Worm (Caenorhabditis elegans): ENCODE results near the gene ins-35.
A peak's percentile ranks its signal among the peaks of the same experiment; 100 is the strongest.

ins-35 gene

DNA sequence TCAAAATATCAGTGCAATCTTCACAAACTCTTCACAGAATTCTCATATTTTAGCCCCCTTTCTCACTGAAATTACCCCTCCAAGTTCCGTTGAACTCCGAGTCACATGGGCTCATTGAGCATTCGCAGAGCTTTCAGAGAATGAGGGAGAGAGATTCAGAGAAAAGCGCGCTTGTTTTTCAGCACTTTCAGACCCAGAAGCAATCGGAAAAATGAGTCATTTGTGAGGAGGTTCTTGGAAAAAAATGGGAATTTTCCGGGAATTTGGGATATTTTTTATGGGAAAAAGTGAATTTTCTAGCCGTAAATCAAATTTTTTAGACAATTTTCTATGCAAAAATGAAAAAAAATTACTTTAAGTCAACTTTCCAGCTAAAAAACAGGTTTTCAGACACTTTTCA is 27.5 kb downstream of the ins-35 start:
- TF ChIP-seq nfya-1 (tag; optimal IDR thresholded peaks at IDR 0.05; ENCODE audit: insufficient read depth): peak; percentile 19
- no peak for TF ChIP-seq elt-3 (tag; optimal IDR thresholded peaks at IDR 0.05)
- TF ChIP-seq nhr-11 (tag; optimal IDR thresholded peaks at IDR 0.05): peak; percentile 49
- TF ChIP-seq fkh-10 (GFP tag; optimal IDR thresholded peaks at IDR 0.05): no peak

DNA sequence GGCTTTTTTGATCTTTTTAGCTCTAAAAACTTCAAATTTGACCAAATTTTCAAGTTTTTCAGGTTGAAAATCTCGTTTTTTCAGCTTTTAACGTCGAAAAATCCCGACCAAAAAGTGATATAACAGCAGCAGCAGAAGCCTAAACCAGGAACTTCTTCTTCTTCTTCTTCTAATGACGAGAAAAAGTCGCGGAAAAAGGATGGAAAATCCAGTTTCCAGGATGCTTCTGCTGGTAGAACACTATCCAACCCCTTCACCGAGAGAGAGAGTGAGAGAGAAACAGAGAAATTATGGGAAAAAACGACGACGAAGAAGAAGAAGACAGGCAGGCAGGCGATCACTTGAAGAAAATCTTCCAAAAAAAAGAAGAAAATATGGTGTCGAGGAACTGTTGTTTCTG is 31.5 kb downstream of the ins-35 start:
- no peak for TF ChIP-seq ztf-4 (tag; optimal IDR thresholded peaks at IDR 0.05)
- no peak for TF ChIP-seq egl-5 (tag; optimal IDR thresholded peaks at IDR 0.05)
- TF ChIP-seq egl-27 (tag; optimal IDR thresholded peaks at IDR 0.05): no peak
- TF ChIP-seq unc-62 (GFP tag; optimal IDR thresholded peaks at IDR 0.05): no peak
- TF ChIP-seq ZK546.5 (tag; optimal IDR thresholded peaks at IDR 0.05): no peak
- TF ChIP-seq unc-39 (tag; optimal IDR thresholded peaks at IDR 0.05): no peak
- TF ChIP-seq pqm-1 (tag; optimal IDR thresholded peaks at IDR 0.05): no peak
- no peak for TF ChIP-seq lsy-12 (tag; optimal IDR thresholded peaks at IDR 0.05)
- no peak for TF ChIP-seq elt-2 (tag; optimal IDR thresholded peaks at IDR 0.05)
- TF ChIP-seq lin-15B (tag; optimal IDR thresholded peaks at IDR 0.05): no peak
- TF ChIP-seq aly-2 (tag; optimal IDR thresholded peaks at IDR 0.05): no peak
- TF ChIP-seq fos-1 (tag; optimal IDR thresholded peaks at IDR 0.05): no peak
- TF ChIP-seq elt-3 (tag; optimal IDR thresholded peaks at IDR 0.05): no peak

DNA sequence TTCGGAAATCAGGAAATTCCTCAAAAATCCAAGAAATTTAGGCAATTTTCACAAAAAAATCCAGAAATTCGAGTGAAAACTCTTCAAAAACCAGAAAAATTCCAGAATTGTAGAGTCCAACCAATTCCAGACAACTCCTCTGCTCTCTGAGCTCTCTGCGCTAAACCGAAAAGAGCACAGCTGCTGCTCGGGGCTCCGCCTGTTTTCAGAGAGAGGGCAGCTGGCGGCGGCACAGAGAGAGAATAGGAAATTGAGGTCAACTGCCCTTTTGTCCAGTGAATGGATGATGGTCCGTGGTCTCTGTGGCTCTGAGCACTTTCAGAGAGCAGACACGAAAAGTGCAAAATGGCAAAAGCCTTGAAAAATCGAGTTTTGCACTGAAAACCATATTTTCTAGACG is 33.7 kb downstream of the ins-35 start:
- TF ChIP-seq unc-39 (tag; optimal IDR thresholded peaks at IDR 0.05) (no peak), R02D3.7 (tag; optimal IDR thresholded peaks at IDR 0.05) (no peak), nhr-43 (tag; optimal IDR thresholded peaks at IDR 0.05; ENCODE audit: poor library complexity, severe bottlenecking) (no peak), nhr-12 (tag; optimal IDR thresholded peaks at IDR 0.05) (no peak), ama-1 (optimal IDR thresholded peaks at IDR 0.05) (no peak), elt-2 (tag; optimal IDR thresholded peaks at IDR 0.05) (no peak), daf-12 (tag; optimal IDR thresholded peaks at IDR 0.05) (no peak)

DNA sequence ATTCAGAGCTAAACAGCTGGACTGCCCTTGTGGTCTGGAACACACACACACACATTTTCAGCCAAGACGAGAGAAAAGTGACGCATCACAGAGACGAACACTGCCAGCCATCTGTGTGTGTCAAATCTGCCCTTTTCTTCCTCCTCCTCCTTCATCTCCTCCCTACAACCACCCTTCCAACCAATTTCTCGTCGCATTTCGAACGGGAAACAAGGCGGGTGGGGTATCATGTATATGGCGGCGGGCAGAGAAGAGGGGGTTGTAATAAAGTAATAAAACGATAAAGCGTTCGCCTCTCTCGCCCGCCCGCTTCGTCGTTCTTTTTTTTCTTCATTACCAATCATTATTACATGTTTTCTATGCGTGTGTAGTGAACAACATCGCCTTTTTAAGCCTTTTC is 34.9 kb downstream of the ins-35 start:
- TF ChIP-seq pha-4 (tag; optimal IDR thresholded peaks at IDR 0.05): no peak
- peak; percentile 12 for TF ChIP-seq elt-2 (tag; optimal IDR thresholded peaks at IDR 0.05)

DNA sequence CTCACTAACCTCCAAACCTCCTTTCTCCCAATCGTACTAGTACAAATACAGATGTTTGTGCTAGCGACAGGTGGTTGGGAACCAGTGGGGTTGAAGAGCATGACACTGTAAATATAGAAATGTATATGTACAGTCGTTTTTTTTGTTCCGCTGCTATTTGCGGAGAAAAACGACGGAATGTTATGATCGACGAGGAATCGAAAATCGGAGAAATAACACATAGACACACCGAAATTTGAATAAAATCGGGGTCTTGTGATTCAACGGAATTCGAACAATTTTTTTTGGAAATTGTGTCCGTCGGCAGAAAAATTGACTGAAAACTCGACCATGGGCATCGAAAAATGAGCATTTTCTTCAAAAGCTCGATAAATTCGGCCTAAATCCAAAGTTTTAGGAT is 36.3 kb downstream of the ins-35 start, which contains the start of gene F53H2.3:
TSS of gene F53H2.3 (minus strand) at position 101 of the 400 bp plus-strand sequence.
- peak; percentile 35 for TF ChIP-seq pha-4 (tag; optimal IDR thresholded peaks at IDR 0.05)
- no peak for TF ChIP-seq unc-62 (GFP tag; optimal IDR thresholded peaks at IDR 0.05)

DNA sequence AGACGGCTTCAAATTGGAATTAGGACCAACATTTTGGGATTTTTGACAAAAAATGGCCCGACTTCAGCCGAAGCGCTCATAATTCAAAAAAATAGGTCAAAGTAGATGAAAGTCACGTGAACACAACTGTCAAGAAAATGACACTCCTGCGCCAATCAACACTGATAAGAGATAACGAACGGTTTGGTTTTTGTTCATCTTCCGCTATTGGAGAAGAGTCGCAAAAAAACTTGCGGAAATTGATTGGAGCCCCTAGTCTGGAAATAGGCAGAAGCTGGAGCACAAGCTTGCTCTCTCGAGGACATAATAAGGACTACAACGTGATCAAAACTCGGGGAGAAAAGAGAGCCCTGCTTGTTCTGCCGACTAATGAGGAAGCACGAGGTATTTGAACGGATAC is 36.9 kb downstream of the ins-35 start:
- TF ChIP-seq pqm-1 (tag; optimal IDR thresholded peaks at IDR 0.05): peak; percentile 52
- TF ChIP-seq nfya-1 (tag; optimal IDR thresholded peaks at IDR 0.05; ENCODE audit: insufficient read depth): no peak
- peak in 1 of 3 experiments; percentile 33 for TF ChIP-seq elt-3 (tag; optimal IDR thresholded peaks at IDR 0.05)
- TF ChIP-seq elt-2 (tag; optimal IDR thresholded peaks at IDR 0.05): peak; percentile 89
- TF ChIP-seq pha-4 (tag; optimal IDR thresholded peaks at IDR 0.05): peak; percentile 18
- TF ChIP-seq daf-12 (tag; optimal IDR thresholded peaks at IDR 0.05): no peak
- TF ChIP-seq jun-1 (tag; optimal IDR thresholded peaks at IDR 0.05): peak; percentile 41
- TF ChIP-seq nhr-77 (tag; optimal IDR thresholded peaks at IDR 0.05): no peak
- no peak for TF ChIP-seq sea-2 (GFP tag; optimal IDR thresholded peaks at IDR 0.05)
- TF ChIP-seq tbx-2 (tag; optimal IDR thresholded peaks at IDR 0.05): no peak
- no peak for TF ChIP-seq egl-27 (tag; optimal IDR thresholded peaks at IDR 0.05)
- TF ChIP-seq nhr-11 (tag; optimal IDR thresholded peaks at IDR 0.05): no peak
- TF ChIP-seq nhr-43 (tag; optimal IDR thresholded peaks at IDR 0.05; ENCODE audit: poor library complexity, severe bottlenecking): no peak
- TF ChIP-seq mdl-1 (tag; optimal IDR thresholded peaks at IDR 0.05): no peak
- TF ChIP-seq ceh-28 (tag; optimal IDR thresholded peaks at IDR 0.05): no peak
- TF ChIP-seq nhr-23 (tag; optimal IDR thresholded peaks at IDR 0.05): peak; percentile 57

DNA sequence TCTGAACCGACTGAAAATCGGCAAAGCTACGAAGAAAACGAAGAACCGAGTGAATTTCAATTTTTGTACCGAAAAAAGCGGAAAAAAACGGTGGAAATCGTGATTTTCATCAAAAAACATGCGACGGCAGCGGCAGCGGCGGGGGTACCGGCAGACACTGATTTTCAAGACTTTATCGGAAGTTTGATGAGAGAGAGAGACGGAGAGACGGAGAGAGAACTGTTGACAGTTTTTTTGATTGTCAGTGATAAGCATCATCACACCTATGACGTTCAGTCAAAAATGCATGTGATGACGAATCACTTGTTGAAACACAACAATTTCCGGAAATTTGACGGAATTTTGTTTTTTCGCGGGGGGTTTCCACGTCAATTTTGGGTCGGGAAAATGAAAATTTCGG is 38.1 kb downstream of the ins-35 start:
- peak; percentile 41 for TF ChIP-seq pha-4 (tag; optimal IDR thresholded peaks at IDR 0.05)
- no peak for TF ChIP-seq daf-12 (tag; optimal IDR thresholded peaks at IDR 0.05)
- TF ChIP-seq ama-1 (optimal IDR thresholded peaks at IDR 0.05): peak; percentile 32
- no peak for TF ChIP-seq lin-15B (tag; optimal IDR thresholded peaks at IDR 0.05)
- TF ChIP-seq nhr-28 (tag; optimal IDR thresholded peaks at IDR 0.05): no peak
- no peak for TF ChIP-seq nhr-25 (tag; optimal IDR thresholded peaks at IDR 0.05)
- TF ChIP-seq nhr-43 (tag; optimal IDR thresholded peaks at IDR 0.05; ENCODE audit: poor library complexity, severe bottlenecking): peak; percentile 23
- TF ChIP-seq aly-2 (tag; optimal IDR thresholded peaks at IDR 0.05): no peak
- no peak for TF ChIP-seq hmg-11 (tag; optimal IDR thresholded peaks at IDR 0.05)
- no peak for TF ChIP-seq snpc-4 (tag; optimal IDR thresholded peaks at IDR 0.05)
- peak; percentile 85 for TF ChIP-seq pqm-1 (tag; optimal IDR thresholded peaks at IDR 0.05)
- peak; percentile 92 for TF ChIP-seq elt-2 (tag; optimal IDR thresholded peaks at IDR 0.05)
- TF ChIP-seq nhr-76 (tag; optimal IDR thresholded peaks at IDR 0.05): no peak
- TF ChIP-seq jun-1 (tag; optimal IDR thresholded peaks at IDR 0.05): peak; percentile 73
- no peak for TF ChIP-seq tbx-2 (tag; optimal IDR thresholded peaks at IDR 0.05)
- no peak for TF ChIP-seq ztf-4 (tag; optimal IDR thresholded peaks at IDR 0.05)
